Fruit fly (Drosophila melanogaster) whole organism, embryonic: Measurements from ENCODE around the gene srp.

ENCODE experiments used
- ATbp ChIP-seq: fragments of 200-800 bp; sonication (Bioruptor generic); optimal IDR thresholded peaks from 2 replicates; lab custom pipeline; 2017; ENCODE audit warnings: missing biosample characterization, mild to moderate bottlenecking, missing genetic modification characterization, missing genetic modification reagents
- Atf6 ChIP-seq: fragments of 200-800 bp; sonication (Bioruptor generic); IDR thresholded peaks from 2 replicates; pipeline ENCODE4 v1.3.6; 2022; ENCODE audit warnings: missing biosample characterization, missing genetic modification characterization
- Awh ChIP-seq: fragments of 200-800 bp; sonication (Bioruptor generic); IDR thresholded peaks from 2 replicates; pipeline ENCODE4, ENCODE4 v1.3.6; 2022; ENCODE audit warnings: missing biosample characterization, missing genetic modification characterization
- Blimp-1 ChIP-seq: fragments of 200-800 bp; sonication (Bioruptor generic); optimal IDR thresholded peaks from 3 replicates; lab custom pipeline; 2018; ENCODE audit warnings: missing biosample characterization, missing genetic modification characterization, mild to moderate bottlenecking, moderate library complexity, missing genetic modification reagents
- CG10147 ChIP-seq: fragments of 200-800 bp; sonication (Bioruptor generic); optimal IDR thresholded peaks from 2 replicates; lab custom pipeline; 2019; ENCODE audit warnings: missing biosample characterization, mild to moderate bottlenecking, missing genetic modification characterization, moderate library complexity
- CG10274 ChIP-seq: fragments of 200-800 bp; sonication (Bioruptor generic); optimal IDR thresholded peaks from 3 replicates; lab custom pipeline; 2017; ENCODE audit warnings: missing biosample characterization, mild to moderate bottlenecking, missing genetic modification characterization
- CG11093 ChIP-seq: fragments of 200-800 bp; sonication (Bioruptor generic); IDR thresholded peaks from 3 replicates; pipeline ENCODE4 v1.3.6; 2022; ENCODE audit warnings: missing biosample characterization, missing genetic modification characterization
- CG11504 ChIP-seq: fragments of 200-800 bp; sonication (Bioruptor generic); optimal IDR thresholded peaks from 3 replicates; lab custom pipeline; 2019; ENCODE audit warnings: missing biosample characterization, mild to moderate bottlenecking, missing genetic modification characterization, moderate library complexity
- CG11696 ChIP-seq: fragments of 200-800 bp; sonication (Bioruptor generic); IDR thresholded peaks from 2 replicates; pipeline ENCODE4 v1.3.6; 2022; ENCODE audit warnings: missing biosample characterization, missing genetic modification characterization
- CG12299 ChIP-seq: fragments of 200-800 bp; sonication (Bioruptor generic); optimal IDR thresholded peaks from 2 replicates; lab custom pipeline; 2018; ENCODE audit warnings: missing biosample characterization, mild to moderate bottlenecking, missing genetic modification characterization
- CG14441 ChIP-seq: fragments of 200-800 bp; sonication (Bioruptor generic); IDR thresholded peaks from 2 replicates; pipeline ENCODE4 v1.3.6; 2022; ENCODE audit warnings: missing biosample characterization, missing genetic modification characterization
- CG14860 ChIP-seq: fragments of 200-800 bp; sonication (Bioruptor generic); IDR thresholded peaks from 3 replicates; pipeline ENCODE4 v1.3.6; 2022; ENCODE audit warnings: missing biosample characterization, missing genetic modification characterization; ENCODE audit not compliant: partially characterized antibody
- CG15011 ChIP-seq: fragments of 200-800 bp; sonication (Bioruptor generic); optimal IDR thresholded peaks from 3 replicates; lab custom pipeline; 2018; ENCODE audit warnings: missing biosample characterization, mild to moderate bottlenecking, missing genetic modification characterization
- CG15601 ChIP-seq: fragments of 200-800 bp; sonication (Bioruptor generic); optimal IDR thresholded peaks from 3 replicates; lab custom pipeline; 2019; ENCODE audit warnings: missing biosample characterization, mild to moderate bottlenecking, missing genetic modification characterization, moderate library complexity
- CG17186 ChIP-seq: fragments of 200-800 bp; sonication (Bioruptor generic); optimal IDR thresholded peaks from 3 replicates; lab custom pipeline; 2017; ENCODE audit warnings: missing biosample characterization, missing genetic modification reagents, missing genetic modification characterization
- CG2199 ChIP-seq: fragments of 200-800 bp; sonication (Bioruptor generic); IDR thresholded peaks from 3 replicates; pipeline ENCODE4 v1.3.6; 2022; ENCODE audit warnings: missing biosample characterization, missing genetic modification characterization
- CG32532 ChIP-seq: fragments of 200-800 bp; sonication (Bioruptor generic); IDR thresholded peaks from 2 replicates; pipeline ENCODE4 v1.3.6; 2022; ENCODE audit warnings: missing biosample characterization, missing genetic modification characterization
- CG32772 ChIP-seq: fragments of 200-800 bp; sonication (Bioruptor generic); IDR thresholded peaks from 2 replicates; pipeline ENCODE4 v1.3.6; 2022; ENCODE audit warnings: missing biosample characterization, missing genetic modification characterization
- CG4328 ChIP-seq: fragments of 200-800 bp; sonication (Bioruptor generic); optimal IDR thresholded peaks from 3 replicates; lab custom pipeline; 2017; ENCODE audit warnings: missing biosample characterization, missing genetic modification reagents, missing genetic modification characterization
- CG6813 ChIP-seq: fragments of 200-800 bp; sonication (Bioruptor generic); optimal IDR thresholded peaks from 2 replicates; lab custom pipeline; 2017; ENCODE audit warnings: missing biosample characterization, missing genetic modification characterization, mild to moderate bottlenecking, moderate library complexity, missing genetic modification reagents
- CG8281 ChIP-seq: fragments of 200-800 bp; sonication (Bioruptor generic); optimal IDR thresholded peaks from 2 replicates; lab custom pipeline; 2018; ENCODE audit warnings: missing biosample characterization, mild to moderate bottlenecking, missing genetic modification characterization, moderate library complexity
- CG9797 ChIP-seq: fragments of 200-800 bp; sonication (Bioruptor generic); optimal IDR thresholded peaks from 3 replicates; lab custom pipeline; 2018; ENCODE audit warnings: missing biosample characterization, mild to moderate bottlenecking, missing genetic modification characterization
- CG9876 ChIP-seq: fragments of 200-800 bp; sonication (Bioruptor generic); optimal IDR thresholded peaks from 2 replicates; lab custom pipeline; 2016; ENCODE audit warnings: missing biosample characterization, missing genetic modification characterization
- CG9932 ChIP-seq: fragments of 200-800 bp; sonication (Bioruptor generic); IDR thresholded peaks from 2 replicates; pipeline ENCODE4 v1.3.6; 2022; ENCODE audit warnings: missing biosample characterization, missing genetic modification characterization
- Deaf1 ChIP-seq: fragments of 200-800 bp; optimal IDR thresholded peaks from 3 replicates; lab custom pipeline; 2019; ENCODE audit warnings: missing biosample characterization, mild to moderate bottlenecking, missing genetic modification characterization, moderate library complexity
- H2.0 ChIP-seq: fragments of 200-800 bp; sonication (Bioruptor generic); IDR thresholded peaks from 2 replicates; pipeline ENCODE4 v1.3.6; 2022; ENCODE audit warnings: missing biosample characterization, missing genetic modification characterization
- Hr39 ChIP-seq: fragments of >200 bp; optimal IDR thresholded peaks from 2 replicates; lab custom pipeline; 2017
- Jarid2 ChIP-seq: fragments of 200-800 bp; sonication (Bioruptor generic); optimal IDR thresholded peaks from 3 replicates; lab custom pipeline; 2017; ENCODE audit warnings: mild to moderate bottlenecking, missing biosample characterization, missing genetic modification reagents, missing genetic modification characterization
- Lim3 ChIP-seq: fragments of 200-800 bp; sonication (Bioruptor generic); IDR thresholded peaks from 2 replicates; pipeline ENCODE4 v1.3.6; 2022; ENCODE audit warnings: missing biosample characterization, missing genetic modification characterization
- MBD-R2 ChIP-seq: fragments of 200-800 bp; sonication (Bioruptor generic); IDR thresholded peaks from 2 replicates; pipeline ENCODE4 v1.3.6; 2022; ENCODE audit warnings: missing biosample characterization, missing genetic modification characterization
- Myb ChIP-seq: fragments of 200-800 bp; sonication (Bioruptor generic); optimal IDR thresholded peaks from 2 replicates; lab custom pipeline; 2016; ENCODE audit warnings: missing biosample characterization, missing genetic modification characterization
- NFAT ChIP-seq: fragments of 200-800 bp; sonication (Bioruptor generic); IDR thresholded peaks from 2 replicates; pipeline ENCODE4 v1.3.6; 2022; ENCODE audit warnings: missing biosample characterization, missing genetic modification characterization
- Spps ChIP-seq: fragments of 200-800 bp; sonication (Bioruptor generic); optimal IDR thresholded peaks from 2 replicates; lab custom pipeline; 2018; ENCODE audit warnings: missing biosample characterization, mild to moderate bottlenecking, missing genetic modification characterization
- al ChIP-seq: fragments of 200-800 bp; sonication (Bioruptor generic); IDR thresholded peaks from 2 replicates; pipeline ENCODE4 v1.3.6; 2022; ENCODE audit warnings: missing biosample characterization, missing genetic modification characterization
- chif ChIP-seq, 2 experiments: fragments of 200-800 bp; sonication (Bioruptor generic); optimal IDR thresholded peaks; 3 replicates each; lab custom pipeline; 2016; ENCODE audit warnings: missing biosample characterization in 2 of 2, missing genetic modification characterization in 2 of 2
- crp ChIP-seq, 2 experiments: fragments of 200-800 bp; sonication (Bioruptor generic); optimal IDR thresholded peaks; 2 replicates in 1 of 2; 3 replicates in 1 of 2; lab custom pipeline; 2017; ENCODE audit warnings: missing biosample characterization in 2 of 2, missing genetic modification characterization in 2 of 2, mild to moderate bottlenecking in 1 of 2, moderate library complexity in 1 of 2
- eve ChIP-seq, 2 experiments: fragments of >200 bp; optimal IDR thresholded peaks; 2 replicates each; lab custom pipeline; 2017; ENCODE audit warnings: missing biosample characterization in 2 of 2, missing genetic modification characterization in 2 of 2
- eyg ChIP-seq: fragments of 200-800 bp; sonication (Bioruptor generic); optimal IDR thresholded peaks from 3 replicates; lab custom pipeline; 2016; ENCODE audit warnings: missing biosample characterization, missing genetic modification characterization
- fd102C ChIP-seq: fragments of 200-800 bp; sonication (Bioruptor generic); optimal IDR thresholded peaks from 2 replicates; lab custom pipeline; 2018; ENCODE audit warnings: missing biosample characterization, mild to moderate bottlenecking, missing genetic modification characterization, moderate library complexity
- h ChIP-seq: fragments of >200 bp; optimal IDR thresholded peaks from 2 replicates; lab custom pipeline; 2017
- jing ChIP-seq: fragments of 200-800 bp; sonication (Bioruptor generic); optimal IDR thresholded peaks from 2 replicates; lab custom pipeline; 2018; ENCODE audit warnings: missing biosample characterization, mild to moderate bottlenecking, missing genetic modification characterization
- nerfin-2 ChIP-seq: fragments of 200-800 bp; sonication (Bioruptor generic); IDR thresholded peaks from 2 replicates; pipeline ENCODE4 v1.3.6; 2022; ENCODE audit warnings: missing biosample characterization, missing genetic modification characterization; ENCODE audit not compliant: partially characterized antibody
- prd ChIP-seq, 3 experiments: fragments of >200 bp in 2 of 3; fragments of 200-800 bp in 1 of 3; sonication (Bioruptor generic) in 1 of 3; optimal IDR thresholded peaks in 2 of 3; IDR thresholded peaks in 1 of 3; 2 replicates in 2 of 3; 3 replicates in 1 of 3; pipeline versions ENCODE4 v1.3.6 to Lab custom; 2017 to 2022; ENCODE audit warnings: missing biosample characterization in 1 of 3, missing genetic modification characterization in 1 of 3
- run ChIP-seq: fragments of 200-800 bp; sonication (Bioruptor generic); optimal IDR thresholded peaks from 3 replicates; lab custom pipeline; 2018; ENCODE audit warnings: missing biosample characterization, mild to moderate bottlenecking, missing genetic modification characterization
- salm ChIP-seq: fragments of 200-800 bp; sonication (Bioruptor generic); optimal IDR thresholded peaks from 2 replicates; lab custom pipeline; 2018; ENCODE audit warnings: missing biosample characterization, mild to moderate bottlenecking, missing genetic modification characterization
- schlank ChIP-seq: fragments of 200-800 bp; sonication (Bioruptor generic); optimal IDR thresholded peaks from 2 replicates; lab custom pipeline; 2018; ENCODE audit warnings: missing biosample characterization, mild to moderate bottlenecking, missing genetic modification characterization
- sd ChIP-seq: fragments of 200-800 bp; sonication (Bioruptor generic); optimal IDR thresholded peaks from 3 replicates; lab custom pipeline; 2018; ENCODE audit warnings: missing biosample characterization, mild to moderate bottlenecking, missing genetic modification characterization, moderate library complexity
- sima ChIP-seq: fragments of 200-800 bp; sonication (Bioruptor generic); optimal IDR thresholded peaks from 2 replicates; lab custom pipeline; 2016; ENCODE audit warnings: missing biosample characterization, missing genetic modification characterization
- twi ChIP-seq: fragments of 200-800 bp; optimal IDR thresholded peaks from 2 replicates; lab custom pipeline; 2019; ENCODE audit warnings: missing biosample characterization, mild to moderate bottlenecking, missing genetic modification characterization, moderate library complexity
- usp ChIP-seq: fragments of >200 bp; optimal IDR thresholded peaks from 2 replicates; lab custom pipeline; 2017; ENCODE audit warnings: missing biosample characterization, missing genetic modification characterization

Gene srp

dm6 chr3R:15984483-15985118 lies 1.4 kb upstream of the srp start (continued):
- TF ChIP-seq CG10147 (GFP tag; lab: Kevin White, UChicago) (no peak), nerfin-2 (GFP tag; lab: Robert Waterston, UW) (0 out of 2 replicates have a peak, but pooled peaks have one; percentile 17), ATbp (GFP tag; lab: Kevin White, UChicago) (no peak), Jarid2 (GFP tag; lab: Kevin White, UChicago) (no peak), CG2199 (no peak), run (no peak), CG32532 (peak; percentile 40; the same call in 1 of the 2 replicates), CG15011 (no peak), Blimp-1 (peak; percentile 58), eyg (GFP tag; lab: Kevin White, UChicago) (no peak), CG17186 (GFP tag; lab: Kevin White, UChicago) (no peak), h (lab: Kevin White, UChicago) (no peak), Atf6 (GFP tag; lab: Robert Waterston, UW) (no peak), CG15601 (tag; lab: Kevin White, UChicago) (peak; percentile 52), Awh (GFP tag; lab: Robert Waterston, UW) (no peak), al (GFP tag; lab: Robert Waterston, UW) (no peak), Deaf1 (tag; lab: Kevin White, UChicago) (no peak), CG14441 (GFP tag; lab: Robert Waterston, UW) (no peak), CG14860 (GFP tag; lab: Robert Waterston, UW) (no peak), sima (GFP tag; lab: Kevin White, UChicago) (no peak), CG6813 (GFP tag; lab: Kevin White, UChicago) (no peak), salm (no peak), CG11093 (GFP tag; lab: Robert Waterston, UW) (no peak), CG9932 (GFP tag; lab: Robert Waterston, UW) (no peak), CG9797 (GFP tag; lab: Kevin White, UChicago) (no peak), NFAT (GFP tag; lab: Robert Waterston, UW) (no peak), H2.0 (GFP tag; lab: Robert Waterston, UW) (0 out of 2 replicates have a peak, but pooled peaks have one; percentile 25), CG4328 (GFP tag; lab: Kevin White, UChicago) (no peak), CG32772 (0 out of 2 replicates have a peak, but pooled peaks have one; percentile 12), crp (GFP tag; optimal IDR thresholded peaks at IDR 0.05; lab: Kevin White, UChicago) (no peak), Spps (tag; lab: Kevin White, UChicago) (peak; percentile 27), fd102C (no peak), Lim3 (GFP tag; lab: Robert Waterston, UW) (no peak), twi (tag; lab: Kevin White, UChicago) (no peak), chif (GFP tag; optimal IDR thresholded peaks at IDR 0.05; lab: Kevin White, UChicago) (peak in 1 of 2 experiments; percentile 22), CG9876 (GFP tag; lab: Kevin White, UChicago) (no peak), CG8281 (tag; lab: Kevin White, UChicago) (no peak), CG11504 (tag; lab: Kevin White, UChicago) (peak; percentile 68), sd (tag; lab: Kevin White, UChicago) (no peak), Myb (GFP tag; lab: Kevin White, UChicago) (peak; percentile 4), MBD-R2 (no peak), jing (GFP tag; lab: Kevin White, UChicago) (no peak), schlank (tag; lab: Kevin White, UChicago) (no peak), CG12299 (tag; lab: Kevin White, UChicago) (no peak), CG11696 (no peak), usp (GFP tag; lab: Kevin White, UChicago) (no peak), eve (GFP tag; optimal IDR thresholded peaks at IDR 0.05; lab: Kevin White, UChicago) (no peak), CG10274 (GFP tag; lab: Kevin White, UChicago) (peak; percentile 7), prd (optimal IDR thresholded peaks at IDR 0.05; lab: Kevin White, UChicago) (no peak), prd (GFP tag; IDR thresholded peaks at IDR 0.05; lab: Robert Waterston, UW) (peak; percentile 64; the same call in 2 of the 3 replicates), Hr39 (lab: Kevin White, UChicago) (peak; percentile 17)
